Worm (Caenorhabditis elegans) whole organism, L2 larva: Measurements from ENCODE around the gene ZK682.7.
A peak's percentile ranks its signal among the peaks of the same experiment; 100 is the strongest.

Experiments used
- C34F6.9 ChIP-seq: fragments of 150-350 bp; optimal IDR thresholded peaks from 2 replicates; lab custom pipeline; 2014; ENCODE audit warnings: missing biosample characterization, missing genetic modification characterization
- F13H6.1 ChIP-seq: sonication (generic microtip); optimal IDR thresholded peaks from 2 replicates; lab custom pipeline; 2016; ENCODE audit warnings: missing genetic modification characterization, missing compliant biosample characterization
- R02D3.7 ChIP-seq: fragments of 150-350 bp; optimal IDR thresholded peaks from 2 replicates; lab custom pipeline; 2014; ENCODE audit warnings: missing biosample characterization, missing genetic modification characterization
- Y55F3AM.14 ChIP-seq: fragments of 200-800 bp; sonication (Bioruptor generic); optimal IDR thresholded peaks from 2 replicates; lab custom pipeline; 2018; ENCODE audit warnings: mild to moderate bottlenecking, missing genetic modification characterization, missing compliant biosample characterization
- ZK546.5 ChIP-seq: sonication (generic microtip); optimal IDR thresholded peaks from 2 replicates; lab custom pipeline; 2017; ENCODE audit warnings: missing biosample characterization, missing genetic modification characterization
- alr-1 ChIP-seq: fragments of 150-350 bp; optimal IDR thresholded peaks from 2 replicates; lab custom pipeline; 2014; ENCODE audit warnings: missing biosample characterization, missing genetic modification characterization
- ama-1 ChIP-seq: fragments of 150-350 bp; optimal IDR thresholded peaks from 2 replicates; lab custom pipeline; 2018; ENCODE audit warnings: inconsistent platforms
- blmp-1 ChIP-seq: sonication (generic microtip); optimal IDR thresholded peaks from 2 replicates; lab custom pipeline; 2017; ENCODE audit warnings: missing genetic modification characterization, mild to moderate bottlenecking, missing compliant biosample characterization, antibody characterized with exemption, moderate library complexity; ENCODE audit not compliant: insufficient read depth
- ceh-16 ChIP-seq: fragments of 150-350 bp; optimal IDR thresholded peaks from 2 replicates; lab custom pipeline; 2014; ENCODE audit warnings: missing biosample characterization, missing genetic modification characterization
- ceh-82 ChIP-seq: fragments of 150-350 bp; optimal IDR thresholded peaks from 2 replicates; lab custom pipeline; 2014; ENCODE audit warnings: missing biosample characterization, missing genetic modification characterization
- crh-2 ChIP-seq: sonication (generic microtip); optimal IDR thresholded peaks from 2 replicates; lab custom pipeline; 2017; ENCODE audit warnings: missing biosample characterization, missing genetic modification characterization
- elt-1 ChIP-seq: fragments of 150-350 bp; optimal IDR thresholded peaks from 2 replicates; lab custom pipeline; 2014; ENCODE audit warnings: missing biosample characterization, missing genetic modification characterization
- elt-3 ChIP-seq: sonication (generic microtip); optimal IDR thresholded peaks from 2 replicates; lab custom pipeline; 2017; ENCODE audit warnings: missing biosample characterization, missing genetic modification characterization
- gmeb-1 ChIP-seq: fragments of 150-350 bp; optimal IDR thresholded peaks from 2 replicates; lab custom pipeline; 2014; ENCODE audit warnings: missing biosample characterization, missing genetic modification characterization
- lin-13 ChIP-seq: fragments of 150-350 bp; optimal IDR thresholded peaks from 2 replicates; lab custom pipeline; 2014; ENCODE audit warnings: missing biosample characterization, missing genetic modification reagents, missing genetic modification characterization
- lsy-2 ChIP-seq, 2 experiments: fragments of 150-350 bp in 1 of 2; sonication (generic microtip) in 1 of 2; optimal IDR thresholded peaks; 2 replicates each; lab custom pipeline; 2014 to 2017; ENCODE audit warnings: missing biosample characterization in 2 of 2, missing genetic modification characterization in 2 of 2
- mab-5 ChIP-seq: fragments of 150-350 bp; optimal IDR thresholded peaks from 2 replicates; lab custom pipeline; 2014; ENCODE audit warnings: missing biosample characterization, missing genetic modification characterization
- mbf-1 ChIP-seq: sonication (generic microtip); optimal IDR thresholded peaks from 2 replicates; lab custom pipeline; 2017; ENCODE audit warnings: missing biosample characterization, missing genetic modification characterization
- mdl-1 ChIP-seq, 2 experiments: fragments of 150-350 bp in 1 of 2; sonication (generic microtip) in 1 of 2; optimal IDR thresholded peaks; 2 replicates each; lab custom pipeline; 2017; ENCODE audit warnings: missing biosample characterization in 2 of 2, missing genetic modification characterization in 2 of 2
- nhr-10 ChIP-seq: sonication (generic microtip); optimal IDR thresholded peaks from 2 replicates; lab custom pipeline; 2017; ENCODE audit warnings: missing biosample characterization, missing genetic modification characterization
- nhr-11 ChIP-seq: fragments of 150-350 bp; optimal IDR thresholded peaks from 2 replicates; lab custom pipeline; 2014; ENCODE audit warnings: missing biosample characterization, missing genetic modification characterization
- nhr-12 ChIP-seq: fragments of 150-350 bp; optimal IDR thresholded peaks from 2 replicates; lab custom pipeline; 2014; ENCODE audit warnings: missing biosample characterization, missing genetic modification characterization
- nhr-129 ChIP-seq: fragments of 150-350 bp; optimal IDR thresholded peaks from 2 replicates; lab custom pipeline; 2014; ENCODE audit warnings: missing biosample characterization, missing genetic modification characterization
- nhr-21 ChIP-seq: fragments of 150-350 bp; optimal IDR thresholded peaks from 2 replicates; lab custom pipeline; 2014; ENCODE audit warnings: missing biosample characterization, missing genetic modification characterization
- nhr-23 ChIP-seq: fragments of 150-350 bp; optimal IDR thresholded peaks from 2 replicates; lab custom pipeline; 2014; ENCODE audit warnings: missing biosample characterization, missing genetic modification reagents, missing genetic modification characterization
- nhr-25 ChIP-seq: fragments of 150-350 bp; sonication (generic microtip); optimal IDR thresholded peaks from 3 replicates; lab custom pipeline; 2014; ENCODE audit warnings: missing biosample characterization, missing genetic modification characterization
- nhr-6 ChIP-seq: fragments of 150-350 bp; optimal IDR thresholded peaks from 2 replicates; lab custom pipeline; 2014; ENCODE audit warnings: missing biosample characterization, missing genetic modification characterization
- nhr-77 ChIP-seq: fragments of 150-350 bp; optimal IDR thresholded peaks from 2 replicates; lab custom pipeline; 2014; ENCODE audit warnings: missing biosample characterization, missing genetic modification characterization
- sem-4 ChIP-seq: fragments of 150-350 bp; optimal IDR thresholded peaks from 2 replicates; lab custom pipeline; 2014; ENCODE audit warnings: missing biosample characterization, missing genetic modification reagents, missing genetic modification characterization
- skn-1 ChIP-seq: sonication (generic microtip); optimal IDR thresholded peaks from 2 replicates; lab custom pipeline; 2017; ENCODE audit warnings: missing biosample characterization, missing genetic modification characterization
- sma-3 ChIP-seq: sonication (generic microtip); optimal IDR thresholded peaks from 2 replicates; lab custom pipeline; 2016; ENCODE audit warnings: missing genetic modification reagents, missing genetic modification characterization, missing compliant biosample characterization
- sma-9 ChIP-seq, 2 experiments: fragments of 150-350 bp in 1 of 2; sonication (generic microtip) in 1 of 2; optimal IDR thresholded peaks; 2 replicates each; lab custom pipeline; 2014 to 2016; ENCODE audit warnings: missing genetic modification characterization in 2 of 2, mild to moderate bottlenecking in 1 of 2, missing biosample characterization in 1 of 2, missing compliant biosample characterization in 1 of 2, missing genetic modification reagents in 1 of 2, moderate library complexity in 1 of 2
- snpc-4 ChIP-seq: fragments of 150-350 bp; optimal IDR thresholded peaks from 2 replicates; lab custom pipeline; 2014; ENCODE audit warnings: missing biosample characterization, missing genetic modification characterization
- unc-55 ChIP-seq: fragments of 150-350 bp; sonication (generic microtip); optimal IDR thresholded peaks from 3 replicates; lab custom pipeline; 2014; ENCODE audit warnings: missing biosample characterization, missing genetic modification reagents, missing genetic modification characterization
- zag-1 ChIP-seq: fragments of 150-350 bp; optimal IDR thresholded peaks from 2 replicates; lab custom pipeline; 2014; ENCODE audit warnings: missing biosample characterization, missing genetic modification characterization
- ztf-1 ChIP-seq: fragments of 200-800 bp; sonication (Bioruptor generic); conservative IDR thresholded peaks from 2 replicates; pipeline ENCODE4 v1.3.6; 2022; ENCODE audit warnings: missing genetic modification characterization, missing compliant biosample characterization
- ztf-4 ChIP-seq: fragments of 150-350 bp; optimal IDR thresholded peaks from 2 replicates; lab custom pipeline; 2014; ENCODE audit warnings: missing biosample characterization, missing genetic modification characterization

The ZK682.7 gene

DNA sequence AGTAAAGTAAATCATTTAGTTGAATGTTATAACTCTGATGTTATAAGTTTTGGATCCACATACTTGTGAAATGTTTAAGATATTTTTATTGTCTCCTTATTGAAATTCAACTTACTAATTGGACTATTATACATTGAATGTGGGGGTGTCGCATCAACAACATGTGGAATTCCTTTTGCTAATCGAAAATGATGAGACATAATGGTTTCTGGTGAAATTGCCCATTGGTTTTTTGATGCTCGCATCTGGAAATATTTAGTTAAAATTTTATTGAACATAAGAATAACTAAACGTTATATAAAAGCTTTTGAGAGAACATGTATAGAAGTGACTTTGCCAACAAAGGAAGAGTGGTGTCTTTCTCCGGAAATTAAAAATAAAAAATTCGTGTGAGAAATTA is at the start of gene ZK682.7:
ZK682.7 (minus strand) TSS at position 247 of the 400 bp plus-strand sequence.
- no peak for TF ChIP-seq ZK546.5 (tag; lab: Kevin White, UChicago)
- TF ChIP-seq blmp-1 (tag; lab: Kevin White, UChicago): no peak
- TF ChIP-seq mdl-1 (tag; optimal IDR thresholded peaks at IDR 0.05; lab: Kevin White, UChicago): no peak
- no peak for TF ChIP-seq ztf-1 (GFP tag; lab: Robert Waterston, UW)
- no peak for TF ChIP-seq skn-1
- TF ChIP-seq nhr-129 (tag; lab: Kevin White, UChicago): no peak
- no peak for TF ChIP-seq nhr-10 (tag; lab: Kevin White, UChicago)

ce11 chrV:9340318-9340717 is 48.4 kb upstream of the ZK682.7 start:
- TF ChIP-seq sma-9 (GFP tag; optimal IDR thresholded peaks at IDR 0.05; lab: Kevin White, UChicago) (peak; percentile 31), sma-9 (tag; optimal IDR thresholded peaks at IDR 0.05; lab: Kevin White, UChicago) (no peak), sma-3 (GFP tag; lab: Kevin White, UChicago) (peak; percentile 6), nhr-129 (tag; lab: Kevin White, UChicago) (peak; percentile 42), lin-13 (peak; percentile 2), mab-5 (tag; lab: Kevin White, UChicago) (no peak), lsy-2 (tag; optimal IDR thresholded peaks at IDR 0.05; lab: Kevin White, UChicago) (peak in 1 of 2 experiments; percentile 16), ama-1 (lab: Kevin White, UChicago) (peak; percentile 78), nhr-21 (tag; lab: Kevin White, UChicago) (no peak)

- peak; percentile 51 for TF ChIP-seq sma-3 (GFP tag; lab: Kevin White, UChicago)
- peak; percentile 59 for TF ChIP-seq ama-1 (lab: Kevin White, UChicago)
- TF ChIP-seq sma-9 (GFP tag; optimal IDR thresholded peaks at IDR 0.05; lab: Kevin White, UChicago): peak; percentile 44
- TF ChIP-seq sma-9 (tag; optimal IDR thresholded peaks at IDR 0.05; lab: Kevin White, UChicago): no peak
- TF ChIP-seq nhr-129 (tag; lab: Kevin White, UChicago): peak; percentile 55
- TF ChIP-seq Y55F3AM.14: peak; percentile 53
- TF ChIP-seq blmp-1 (tag; lab: Kevin White, UChicago): no peak
- peak; percentile 2 for TF ChIP-seq nhr-6 (tag; lab: Kevin White, UChicago)
- TF ChIP-seq ceh-16 (tag; lab: Kevin White, UChicago): no peak
- no peak for TF ChIP-seq unc-55 (GFP tag; lab: Kevin White, UChicago)
- TF ChIP-seq nhr-25 (tag; lab: Kevin White, UChicago): peak; percentile 21
These were observed 46.5 kb upstream of the ZK682.7 start for ce11 chrV:9338452-9338851.

- TF ChIP-seq ama-1 (lab: Kevin White, UChicago): no peak
- TF ChIP-seq sma-3 (GFP tag; lab: Kevin White, UChicago): no peak
- no peak for TF ChIP-seq C34F6.9
- no peak for TF ChIP-seq lin-13
- TF ChIP-seq ztf-4 (tag; lab: Kevin White, UChicago): no peak
- no peak for TF ChIP-seq ceh-16 (tag; lab: Kevin White, UChicago)
- TF ChIP-seq nhr-23: no peak
- no peak for TF ChIP-seq sem-4 (tag; lab: Kevin White, UChicago)
- no peak for TF ChIP-seq R02D3.7 (tag; lab: Kevin White, UChicago)
- no peak for TF ChIP-seq nhr-21 (tag; lab: Kevin White, UChicago)
- TF ChIP-seq elt-1: no peak
- TF ChIP-seq nhr-25 (tag; lab: Kevin White, UChicago): no peak
- TF ChIP-seq nhr-6 (tag; lab: Kevin White, UChicago): no peak
- no peak for TF ChIP-seq zag-1
- TF ChIP-seq mbf-1: no peak
These were observed 44.5 kb upstream of the ZK682.7 start, which contains the start of gene coq-6 for ce11 chrV:9336462-9336861. TSS of gene coq-6 (plus strand) at chrV:9336762.

- TF ChIP-seq C34F6.9 (peak; percentile 37), zag-1 (no peak)
- TF ChIP-seq, all 48 proteins: peak for 1
These were observed 42.3 kb upstream of the ZK682.7 start, which contains the start of gene ucp-4 for ce11 chrV:9334216-9334615. TSS of gene ucp-4 (plus strand) at chrV:9334298.

DNA sequence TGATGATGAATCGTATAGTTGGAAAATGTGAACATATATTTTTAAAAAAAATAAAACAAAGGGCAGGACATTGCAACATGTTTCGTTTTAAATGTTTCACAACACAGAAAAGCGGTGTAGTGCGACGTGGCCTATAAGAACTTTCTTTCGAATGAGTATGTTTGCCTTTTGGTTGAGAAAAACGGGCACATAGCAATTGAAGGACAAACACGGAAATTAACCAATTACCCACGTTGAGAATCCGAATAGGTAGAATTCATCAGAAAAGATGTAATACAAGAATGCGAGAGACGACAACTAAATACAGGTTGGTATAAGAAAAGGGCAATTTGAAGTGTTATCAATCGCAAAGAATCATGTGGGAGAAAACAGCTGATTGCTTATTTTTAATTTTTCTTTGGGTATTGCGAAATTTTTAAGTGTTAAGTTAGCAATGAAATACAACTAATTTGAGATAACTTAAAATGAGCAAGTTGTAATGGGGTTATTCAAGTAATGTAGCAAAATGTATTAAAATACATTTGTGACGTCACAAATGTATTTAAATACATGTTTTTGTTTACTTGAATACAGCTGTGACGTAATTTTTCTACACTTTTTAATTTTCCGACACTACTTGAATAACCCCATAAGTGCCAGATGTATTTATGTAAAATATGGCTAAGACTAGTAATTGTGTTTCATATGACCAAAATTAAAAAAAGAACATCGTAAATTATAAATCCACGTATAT is 41.5 kb upstream of the ZK682.7 start, which contains the start of gene acl-14:
acl-14 (minus strand) TSS at position 316 of the 733 bp plus-strand sequence.
- no peak for TF ChIP-seq ztf-4 (tag; lab: Kevin White, UChicago)
- TF ChIP-seq gmeb-1 (tag; lab: Kevin White, UChicago): peak; percentile 31
- TF ChIP-seq snpc-4 (tag; lab: Kevin White, UChicago): no peak
- no peak for TF ChIP-seq ceh-82 (tag; lab: Kevin White, UChicago)
- TF ChIP-seq nhr-11 (tag; lab: Kevin White, UChicago): no peak
- TF ChIP-seq C34F6.9: no peak
- no peak for TF ChIP-seq nhr-12 (tag; lab: Kevin White, UChicago)
- TF ChIP-seq nhr-25 (tag; lab: Kevin White, UChicago): peak; percentile 59
- no peak for TF ChIP-seq nhr-77 (tag; lab: Kevin White, UChicago)
- no peak for TF ChIP-seq mbf-1
- no peak for TF ChIP-seq zag-1
- no peak for TF ChIP-seq alr-1 (tag; lab: Kevin White, UChicago)
- TF ChIP-seq nhr-6 (tag; lab: Kevin White, UChicago): no peak
- TF ChIP-seq crh-2 (tag; lab: Kevin White, UChicago): no peak
- no peak for TF ChIP-seq F13H6.1
- no peak for TF ChIP-seq elt-3 (tag; lab: Kevin White, UChicago)
- TF ChIP-seq unc-55 (GFP tag; lab: Kevin White, UChicago): peak; percentile 8
- no peak for TF ChIP-seq elt-1
- peak; percentile 18 for TF ChIP-seq sma-9 (GFP tag; optimal IDR thresholded peaks at IDR 0.05; lab: Kevin White, UChicago)
- TF ChIP-seq sma-9 (tag; optimal IDR thresholded peaks at IDR 0.05; lab: Kevin White, UChicago): no peak
